Worm (Caenorhabditis elegans) whole organism, L4 larva: ENCODE results near the gene acs-21.
"Not testable (repeated sequence)": the region's sequence is repeated elsewhere in the genome, so short reads cannot be mapped to it uniquely, and the experiment has no call there.

Source experiments
- ctbp-1 ChIP-seq: fragments of 200-800 bp; sonication (Bioruptor generic); IDR thresholded peaks from 2 replicates; pipeline ENCODE4 v1.3.6; 2022; ENCODE audit warnings: missing genetic modification reagents, missing genetic modification characterization, missing compliant biosample characterization
- hlh-30 ChIP-seq: sonication (generic microtip); optimal IDR thresholded peaks from 2 replicates; lab custom pipeline; 2017; ENCODE audit warnings: antibody characterized with exemption, mild to moderate bottlenecking, missing genetic modification characterization, missing compliant biosample characterization; ENCODE audit not compliant: insufficient read depth
- lin-15B ChIP-seq: fragments of 150-350 bp; sonication (generic microtip); optimal IDR thresholded peaks from 3 replicates; lab custom pipeline; 2014; ENCODE audit warnings: missing biosample characterization, missing genetic modification characterization
- nhr-11 ChIP-seq: fragments of 150-350 bp; optimal IDR thresholded peaks from 2 replicates; lab custom pipeline; 2014; ENCODE audit warnings: missing biosample characterization, missing genetic modification characterization
- unc-39 ChIP-seq: sonication (generic microtip); optimal IDR thresholded peaks from 2 replicates; lab custom pipeline; 2017; ENCODE audit warnings: missing biosample characterization, missing genetic modification characterization

ce11 chrV:3064418-3064817 is 24.4 kb upstream of the acs-21 start, which contains the start of gene srt-16:
- not testable (repeated sequence) for TF ChIP-seq nhr-11 (tag; lab: Kevin White, UChicago); hlh-30; lin-15B (tag; lab: Kevin White, UChicago); ctbp-1 (GFP tag; lab: Robert Waterston, UW); unc-39 (tag; lab: Kevin White, UChicago)
